Worm (Caenorhabditis elegans) whole organism, early embryonic: Measurements from ENCODE around the gene sre-37.

Source experiments
- ama-1 ChIP-seq: fragments of 150-350 bp; optimal IDR thresholded peaks from 2 replicates; lab custom pipeline; 2014
- flt-1 ChIP-seq: fragments of 200-800 bp; sonication (Bioruptor generic); IDR thresholded peaks from 2 replicates; pipeline ENCODE4 v1.3.6; 2022; ENCODE audit warnings: missing genetic modification characterization, missing compliant biosample characterization
- hmbx-1 ChIP-seq: sonication (generic microtip); optimal IDR thresholded peaks from 2 replicates; lab custom pipeline; 2016; ENCODE audit warnings: mild to moderate bottlenecking, missing genetic modification characterization, missing compliant biosample characterization
- pes-1 ChIP-seq: fragments of 200-800 bp; sonication (Bioruptor generic); IDR thresholded peaks from 2 replicates; pipeline ENCODE4 v1.3.6; 2022; ENCODE audit warnings: missing genetic modification reagents, missing genetic modification characterization, missing compliant biosample characterization
- tbx-37 ChIP-seq: fragments of 200-800 bp; sonication (Bioruptor generic); conservative IDR thresholded peaks from 2 replicates; pipeline ENCODE4 v1.3.6; 2022; ENCODE audit warnings: missing genetic modification reagents, missing genetic modification characterization, missing compliant biosample characterization

DNA sequence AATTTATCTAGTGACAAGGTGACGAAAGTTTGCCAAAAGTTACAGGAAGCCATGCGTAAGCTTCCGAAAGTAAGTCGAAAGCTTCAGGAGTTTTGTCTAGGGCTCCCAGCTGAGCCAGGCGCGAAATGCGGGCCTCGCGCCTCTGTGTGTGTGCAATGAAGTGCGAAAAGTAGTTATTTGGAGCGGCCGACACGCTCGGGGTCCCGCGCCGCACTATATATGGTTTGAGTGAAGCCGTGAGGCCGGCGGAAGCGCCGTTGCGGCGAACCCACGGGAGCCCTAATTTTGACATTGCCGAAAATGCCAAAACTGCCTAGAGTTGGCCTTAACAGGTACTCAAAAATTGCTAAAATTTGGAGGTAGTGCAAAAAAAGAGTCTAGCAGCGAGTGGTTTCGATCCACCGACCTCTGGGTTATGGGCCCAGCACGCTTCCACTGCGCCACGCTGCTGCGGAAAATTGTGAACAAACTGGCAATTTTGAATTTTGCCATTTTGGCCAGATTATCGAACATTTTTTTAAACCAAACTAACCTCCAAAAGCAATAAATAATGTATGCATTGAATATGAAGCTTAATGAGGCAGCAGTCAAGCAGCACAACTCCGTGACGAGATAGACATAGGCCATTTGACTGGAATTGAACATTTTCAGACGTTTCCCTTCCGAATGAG lies 30.3 kb upstream of the sre-37 start:
- TF ChIP-seq flt-1 (GFP tag; lab: Robert Waterston, UW) (no peak), ama-1 (lab: Kevin White, UChicago) (no peak), hmbx-1 (no peak), tbx-37 (no peak), pes-1 (no peak)
